Fruit fly (Drosophila melanogaster): ENCODE measurements around the gene CG43373.

dm6 chr3L:16486502-16486901 is 56.7 kb downstream of the CG43373 start:
- TF ChIP-seq nerfin-2 (GFP tag; IDR thresholded peaks at IDR 0.05; ENCODE audit: partially characterized antibody), result no peak
- no peak for TF ChIP-seq Hmr (GFP tag; optimal IDR thresholded peaks at IDR 0.05)
- TF ChIP-seq tll (GFP tag; optimal IDR thresholded peaks at IDR 0.05), result no peak
- no peak for TF ChIP-seq zfh2 (GFP tag; optimal IDR thresholded peaks at IDR 0.05)
- no peak for TF ChIP-seq Elba2 (GFP tag; optimal IDR thresholded peaks at IDR 0.05)
- no peak for TF ChIP-seq Fer3 (tag; optimal IDR thresholded peaks at IDR 0.05)
- no peak for TF ChIP-seq mirr (GFP tag; optimal IDR thresholded peaks at IDR 0.05)
- TF ChIP-seq Spps (tag; optimal IDR thresholded peaks at IDR 0.05), result no peak
- TF ChIP-seq C15 (GFP tag; IDR thresholded peaks at IDR 0.05), result no peak
- no peak for TF ChIP-seq Scr (GFP tag; IDR thresholded peaks at IDR 0.05; ENCODE audit: partially characterized antibody)
- no peak for TF ChIP-seq Blimp-1 (GFP tag; optimal IDR thresholded peaks at IDR 0.05)
- TF ChIP-seq lab (GFP tag; optimal IDR thresholded peaks at IDR 0.05), result no peak
- no peak for TF ChIP-seq Usf (GFP tag; optimal IDR thresholded peaks at IDR 0.05)
